Fruit fly (Drosophila melanogaster) whole organism, embryonic: Measurements from ENCODE around the gene CG13893.
A peak's percentile ranks its signal among the peaks of the same experiment; 100 is the strongest.

ENCODE experiments used
- BEAF-32 ChIP-seq: fragments of 200-800 bp; sonication (Bioruptor generic); optimal IDR thresholded peaks from 3 replicates; lab custom pipeline; 2017; ENCODE audit warnings: missing biosample characterization, missing genetic modification characterization, mild to moderate bottlenecking, moderate library complexity, missing genetic modification reagents
- CG12942 ChIP-seq: fragments of 200-800 bp; sonication (Bioruptor generic); optimal IDR thresholded peaks from 3 replicates; lab custom pipeline; 2016; ENCODE audit warnings: missing biosample characterization, missing genetic modification characterization
- CG15601 ChIP-seq: fragments of 200-800 bp; sonication (Bioruptor generic); optimal IDR thresholded peaks from 3 replicates; lab custom pipeline; 2019; ENCODE audit warnings: missing biosample characterization, mild to moderate bottlenecking, missing genetic modification characterization, moderate library complexity
- CG16813 ChIP-seq: fragments of 200-800 bp; sonication (Bioruptor generic); IDR thresholded peaks from 3 replicates; pipeline ENCODE4 v1.3.6; 2022; ENCODE audit warnings: missing biosample characterization, missing genetic modification characterization; ENCODE audit not compliant: partially characterized antibody
- CG16815 ChIP-seq: fragments of 200-800 bp; sonication (Bioruptor generic); optimal IDR thresholded peaks from 3 replicates; lab custom pipeline; 2017; ENCODE audit warnings: missing biosample characterization, mild to moderate bottlenecking, missing genetic modification characterization
- CG16863 ChIP-seq: fragments of 200-800 bp; sonication (Bioruptor generic); optimal IDR thresholded peaks from 3 replicates; lab custom pipeline; 2016; ENCODE audit warnings: missing biosample characterization, missing genetic modification characterization
- CG17912 ChIP-seq: fragments of 200-800 bp; sonication (Bioruptor generic); optimal IDR thresholded peaks from 2 replicates; lab custom pipeline; 2018; ENCODE audit warnings: missing biosample characterization, mild to moderate bottlenecking, missing genetic modification characterization
- CG18476 ChIP-seq: fragments of 200-800 bp; sonication (Bioruptor generic); optimal IDR thresholded peaks from 2 replicates; lab custom pipeline; 2016; ENCODE audit warnings: missing biosample characterization, mild to moderate bottlenecking, missing genetic modification characterization
- CG2120 ChIP-seq: fragments of 200-800 bp; sonication (Bioruptor generic); optimal IDR thresholded peaks from 3 replicates; lab custom pipeline; 2016; ENCODE audit warnings: missing biosample characterization, missing genetic modification characterization
- CG2129 ChIP-seq: fragments of 200-800 bp; sonication (Bioruptor generic); IDR thresholded peaks from 2 replicates; pipeline ENCODE4 v1.3.6; 2022; ENCODE audit warnings: missing biosample characterization, missing genetic modification characterization; ENCODE audit not compliant: partially characterized antibody
- CG30403 ChIP-seq: fragments of 200-800 bp; sonication (Bioruptor generic); optimal IDR thresholded peaks from 3 replicates; lab custom pipeline; 2016; ENCODE audit warnings: missing biosample characterization, missing genetic modification characterization
- CG31224 ChIP-seq: fragments of 200-800 bp; sonication (Bioruptor generic); IDR thresholded peaks from 2 replicates; pipeline ENCODE4 v1.3.6; 2022; ENCODE audit warnings: missing biosample characterization, missing genetic modification characterization
- CG3726 ChIP-seq: fragments of 200-800 bp; sonication (Bioruptor generic); IDR thresholded peaks from 3 replicates; pipeline ENCODE4, ENCODE4 v1.3.6; 2022; ENCODE audit warnings: missing biosample characterization, missing genetic modification characterization
- CG4424 ChIP-seq: fragments of 200-800 bp; sonication (Bioruptor generic); optimal IDR thresholded peaks from 3 replicates; lab custom pipeline; 2016; ENCODE audit warnings: missing biosample characterization, missing genetic modification characterization
- CG6272 ChIP-seq: fragments of 200-800 bp; sonication (Bioruptor generic); IDR thresholded peaks from 2 replicates; pipeline ENCODE4 v1.3.6; 2022; ENCODE audit warnings: missing biosample characterization, missing genetic modification characterization
- CG9727 ChIP-seq: fragments of 200-800 bp; sonication (Bioruptor generic); optimal IDR thresholded peaks from 3 replicates; lab custom pipeline; 2017; ENCODE audit warnings: missing biosample characterization, mild to moderate bottlenecking, missing genetic modification characterization
- CG9817 ChIP-seq: fragments of 200-800 bp; sonication (Bioruptor generic); optimal IDR thresholded peaks from 2 replicates; lab custom pipeline; 2018; ENCODE audit warnings: missing biosample characterization, mild to moderate bottlenecking, missing genetic modification characterization, moderate library complexity
- Fer2 ChIP-seq: fragments of 200-800 bp; sonication (Bioruptor generic); optimal IDR thresholded peaks from 2 replicates; lab custom pipeline; 2018; ENCODE audit warnings: missing biosample characterization, mild to moderate bottlenecking, missing genetic modification characterization, moderate library complexity
- HHEX ChIP-seq: fragments of 200-800 bp; sonication (Bioruptor generic); optimal IDR thresholded peaks from 3 replicates; lab custom pipeline; 2017; ENCODE audit warnings: missing biosample characterization, mild to moderate bottlenecking, missing genetic modification characterization, missing genetic modification reagents
- Med ChIP-seq: fragments of 200-800 bp; sonication (Bioruptor generic); peaks from one replicate; lab custom pipeline; 2016; ENCODE audit warnings: missing biosample characterization, missing genetic modification characterization, mild to moderate bottlenecking, inconsistent platforms, moderate library complexity
- Mes4 ChIP-seq: fragments of 200-800 bp; sonication (Bioruptor generic); optimal IDR thresholded peaks from 2 replicates; lab custom pipeline; 2016; ENCODE audit warnings: missing biosample characterization, missing genetic modification characterization
- NK7.1 ChIP-seq: fragments of 200-800 bp; sonication (Bioruptor generic); optimal IDR thresholded peaks from 3 replicates; lab custom pipeline; 2016; ENCODE audit warnings: missing biosample characterization, missing genetic modification characterization
- Pdp1 ChIP-seq, 2 experiments: fragments of 200-800 bp; sonication (Bioruptor generic); optimal IDR thresholded peaks; 3 replicates each; lab custom pipeline; 2016; ENCODE audit warnings: missing biosample characterization in 2 of 2, missing genetic modification characterization in 2 of 2, mild to moderate bottlenecking in 1 of 2, moderate library complexity in 1 of 2
- Side ChIP-seq: fragments of 200-800 bp; sonication (Bioruptor generic); optimal IDR thresholded peaks from 2 replicates; lab custom pipeline; 2016; ENCODE audit warnings: missing biosample characterization, missing genetic modification characterization
- Tbp ChIP-seq: fragments of >200 bp; optimal IDR thresholded peaks from 2 replicates; lab custom pipeline; 2018; ENCODE audit warnings: missing biosample characterization, missing genetic modification characterization
- Trl ChIP-seq, 3 experiments: fragments of >200 bp in 2 of 3; fragments of 200-800 bp in 1 of 3; sonication (Bioruptor generic) in 1 of 3; optimal IDR thresholded peaks; 2 replicates in 1 of 3; 3 replicates in 2 of 3; lab custom pipeline; 2016 to 2017; ENCODE audit warnings: missing biosample characterization in 1 of 3, missing genetic modification characterization in 1 of 3
- Xrp1 ChIP-seq: fragments of 200-800 bp; sonication (Bioruptor generic); IDR thresholded peaks from 2 replicates; pipeline ENCODE4 v1.3.6; 2022; ENCODE audit warnings: missing biosample characterization, missing genetic modification characterization
- YL-1 ChIP-seq: fragments of 200-800 bp; sonication (Bioruptor generic); optimal IDR thresholded peaks from 3 replicates; lab custom pipeline; 2017; ENCODE audit warnings: missing biosample characterization, mild to moderate bottlenecking, missing genetic modification characterization
- ato ChIP-seq: fragments of 200-800 bp; sonication (Bioruptor generic); IDR thresholded peaks from 2 replicates; pipeline ENCODE4 v1.3.6; 2022; ENCODE audit warnings: missing biosample characterization, missing genetic modification characterization; ENCODE audit not compliant: partially characterized antibody
- crc ChIP-seq: fragments of 200-800 bp; sonication (Bioruptor generic); optimal IDR thresholded peaks from 2 replicates; lab custom pipeline; 2016; ENCODE audit warnings: missing biosample characterization, missing genetic modification characterization
- crol ChIP-seq: fragments of 200-800 bp; sonication (Bioruptor generic); IDR thresholded peaks from 2 replicates; pipeline ENCODE4 v1.3.6; 2022; ENCODE audit warnings: missing biosample characterization, missing genetic modification characterization
- cwo ChIP-seq: fragments of 200-800 bp; sonication (Bioruptor generic); optimal IDR thresholded peaks from 3 replicates; lab custom pipeline; 2017; ENCODE audit warnings: missing biosample characterization, missing genetic modification characterization, mild to moderate bottlenecking, moderate library complexity, missing genetic modification reagents
- da ChIP-seq: fragments of 200-800 bp; sonication (Bioruptor generic); optimal IDR thresholded peaks from 2 replicates; lab custom pipeline; 2016; ENCODE audit warnings: missing biosample characterization, missing genetic modification characterization
- dmrt99B ChIP-seq: fragments of 200-800 bp; sonication (Bioruptor generic); optimal IDR thresholded peaks from 2 replicates; lab custom pipeline; 2018; ENCODE audit warnings: missing biosample characterization, mild to moderate bottlenecking, missing genetic modification characterization, moderate library complexity
- gem ChIP-seq: fragments of 200-800 bp; sonication (Bioruptor generic); optimal IDR thresholded peaks from 2 replicates; lab custom pipeline; 2019; ENCODE audit warnings: missing biosample characterization, mild to moderate bottlenecking, missing genetic modification characterization, moderate library complexity
- ham ChIP-seq: fragments of 200-800 bp; sonication (Bioruptor generic); IDR thresholded peaks from 2 replicates; pipeline ENCODE4 v1.3.6; 2022; ENCODE audit warnings: missing biosample characterization, missing genetic modification characterization
- ind ChIP-seq: fragments of 200-800 bp; sonication (Bioruptor generic); optimal IDR thresholded peaks from 3 replicates; lab custom pipeline; 2016; ENCODE audit warnings: missing biosample characterization, missing genetic modification characterization
- klu ChIP-seq: fragments of 200-800 bp; sonication (Bioruptor generic); IDR thresholded peaks from 2 replicates; pipeline ENCODE4 v1.3.6; 2022; ENCODE audit warnings: missing biosample characterization, missing genetic modification characterization
- lab ChIP-seq: fragments of 200-800 bp; sonication (Bioruptor generic); optimal IDR thresholded peaks from 3 replicates; lab custom pipeline; 2017; ENCODE audit warnings: missing biosample characterization, missing genetic modification characterization, mild to moderate bottlenecking, moderate library complexity, missing genetic modification reagents
- maf-S ChIP-seq: fragments of 200-800 bp; sonication (Bioruptor generic); optimal IDR thresholded peaks from 2 replicates; lab custom pipeline; 2016; ENCODE audit warnings: missing biosample characterization, missing genetic modification characterization
- nom ChIP-seq: fragments of 200-800 bp; sonication (Bioruptor generic); optimal IDR thresholded peaks from 2 replicates; lab custom pipeline; 2017; ENCODE audit warnings: missing biosample characterization, missing genetic modification characterization, mild to moderate bottlenecking, moderate library complexity, missing genetic modification reagents
- pho ChIP-seq: fragments of 200-800 bp; sonication (Bioruptor generic); optimal IDR thresholded peaks from 2 replicates; lab custom pipeline; 2016; ENCODE audit warnings: missing biosample characterization, missing genetic modification characterization
- phol ChIP-seq: fragments of 200-800 bp; sonication (Bioruptor generic); optimal IDR thresholded peaks from 3 replicates; lab custom pipeline; 2018; ENCODE audit warnings: missing biosample characterization, mild to moderate bottlenecking, missing genetic modification characterization, moderate library complexity
- pros ChIP-seq: fragments of 200-800 bp; sonication (Bioruptor generic); optimal IDR thresholded peaks from 3 replicates; lab custom pipeline; 2019; ENCODE audit warnings: missing biosample characterization, mild to moderate bottlenecking, missing genetic modification characterization, moderate library complexity
- sqz ChIP-seq: fragments of 200-800 bp; sonication (Bioruptor generic); optimal IDR thresholded peaks from 3 replicates; lab custom pipeline; 2018; ENCODE audit warnings: missing biosample characterization, mild to moderate bottlenecking, missing genetic modification characterization
- twi ChIP-seq: fragments of 200-800 bp; optimal IDR thresholded peaks from 2 replicates; lab custom pipeline; 2019; ENCODE audit warnings: missing biosample characterization, mild to moderate bottlenecking, missing genetic modification characterization, moderate library complexity
- wdn ChIP-seq: fragments of 200-800 bp; sonication (Bioruptor generic); IDR thresholded peaks from 2 replicates; pipeline ENCODE4 v1.3.6; 2022; ENCODE audit warnings: missing biosample characterization, missing genetic modification characterization
- yki ChIP-seq: fragments of >200 bp; optimal IDR thresholded peaks from 3 replicates; lab custom pipeline; 2018
- zen ChIP-seq: fragments of 200-800 bp; sonication (Bioruptor generic); optimal IDR thresholded peaks from 3 replicates; lab custom pipeline; 2018; ENCODE audit warnings: missing biosample characterization, mild to moderate bottlenecking, missing genetic modification characterization, moderate library complexity

Gene CG13893

dm6 chr3L:613578-614300 lies 9.9 kb upstream of the CG13893 start (continued):
- peak; percentile 85 for TF ChIP-seq Xrp1 (GFP tag; lab: Robert Waterston, UW)
- no peak for TF ChIP-seq da (GFP tag; lab: Kevin White, UChicago)
- no peak for TF ChIP-seq CG18476 (GFP tag; lab: Kevin White, UChicago)
- no peak for TF ChIP-seq ham
- no peak for TF ChIP-seq CG16813 (GFP tag; lab: Robert Waterston, UW)
- no peak for TF ChIP-seq CG2129 (GFP tag; lab: Robert Waterston, UW)
- no peak for TF ChIP-seq Mes4 (GFP tag; lab: Kevin White, UChicago)
- no peak for TF ChIP-seq CG3726 (GFP tag; lab: Robert Waterston, UW)
- peak; percentile 2 for TF ChIP-seq CG2120 (GFP tag; lab: Kevin White, UChicago)
- TF ChIP-seq NK7.1 (GFP tag; lab: Kevin White, UChicago): no peak
- TF ChIP-seq Fer2: no peak
- TF ChIP-seq klu (GFP tag; lab: Robert Waterston, UW): no peak
- TF ChIP-seq dmrt99B (tag; lab: Kevin White, UChicago): peak; percentile 23
- peak; percentile 94 for TF ChIP-seq twi (tag; lab: Kevin White, UChicago)
- peak; percentile 9 for TF ChIP-seq CG15601
- no peak for TF ChIP-seq nom
- peak; percentile 35 to 47 for TF ChIP-seq Pdp1 (GFP tag; optimal IDR thresholded peaks at IDR 0.05; lab: Kevin White, UChicago)
- TF ChIP-seq gem (tag; lab: Kevin White, UChicago): peak; percentile 81
- TF ChIP-seq pros: peak; percentile 80
- TF ChIP-seq wdn (GFP tag; lab: Robert Waterston, UW): no peak
- peak; percentile 76 for TF ChIP-seq phol
- peak; percentile 16 for TF ChIP-seq lab (GFP tag; lab: Kevin White, UChicago)
- no peak for TF ChIP-seq CG9817
- TF ChIP-seq pho (GFP tag; lab: Kevin White, UChicago): no peak
- no peak for TF ChIP-seq cwo (GFP tag; lab: Kevin White, UChicago)
- TF ChIP-seq CG12942 (GFP tag; lab: Kevin White, UChicago): peak; percentile 12
- no peak for TF ChIP-seq CG6272 (GFP tag; lab: Robert Waterston, UW)
- TF ChIP-seq Tbp (GFP tag; lab: Kevin White, UChicago): no peak
- TF ChIP-seq CG31224: no peak
- no peak for TF ChIP-seq maf-S (GFP tag; lab: Kevin White, UChicago)
- TF ChIP-seq ind (GFP tag; lab: Kevin White, UChicago): peak; percentile 19
- peak; percentile 67 for TF ChIP-seq CG4424 (GFP tag; lab: Kevin White, UChicago)
- no peak for TF ChIP-seq Side (GFP tag; lab: Kevin White, UChicago)
- no peak for TF ChIP-seq YL-1 (GFP tag; lab: Kevin White, UChicago)
- TF ChIP-seq HHEX (GFP tag; lab: Kevin White, UChicago): no peak
- TF ChIP-seq Trl (optimal IDR thresholded peaks at IDR 0.05; lab: Kevin White, UChicago): no peak
- peak; percentile 25 for TF ChIP-seq Trl (GFP tag; optimal IDR thresholded peaks at IDR 0.05; lab: Kevin White, UChicago)
- TF ChIP-seq CG17912 (GFP tag; lab: Kevin White, UChicago): no peak
- peak; percentile 55 for TF ChIP-seq CG16815 (GFP tag; lab: Kevin White, UChicago)
- no peak for TF ChIP-seq crc (GFP tag; lab: Kevin White, UChicago)
- TF ChIP-seq ato (GFP tag; lab: Robert Waterston, UW): no peak
- TF ChIP-seq yki (lab: Kevin White, UChicago): no peak
- no peak for TF ChIP-seq BEAF-32 (GFP tag; lab: Kevin White, UChicago)
- TF ChIP-seq zen: peak; percentile 82
- peak; percentile 39 for TF ChIP-seq CG16863 (GFP tag; lab: Kevin White, UChicago)
- TF ChIP-seq Med (GFP tag; lab: Kevin White, UChicago): peak; percentile 66
- TF ChIP-seq CG9727 (GFP tag; lab: Kevin White, UChicago): peak; percentile 85
- TF ChIP-seq sqz (GFP tag; lab: Kevin White, UChicago): peak; percentile 22
- TF ChIP-seq CG30403 (GFP tag; lab: Kevin White, UChicago): peak; percentile 61
- 0 out of 2 replicates have a peak, but pooled peaks have one; percentile 7 for TF ChIP-seq crol (GFP tag; lab: Robert Waterston, UW)
